Fruit fly (Drosophila melanogaster): ENCODE results near the gene primo-2.

DNA sequence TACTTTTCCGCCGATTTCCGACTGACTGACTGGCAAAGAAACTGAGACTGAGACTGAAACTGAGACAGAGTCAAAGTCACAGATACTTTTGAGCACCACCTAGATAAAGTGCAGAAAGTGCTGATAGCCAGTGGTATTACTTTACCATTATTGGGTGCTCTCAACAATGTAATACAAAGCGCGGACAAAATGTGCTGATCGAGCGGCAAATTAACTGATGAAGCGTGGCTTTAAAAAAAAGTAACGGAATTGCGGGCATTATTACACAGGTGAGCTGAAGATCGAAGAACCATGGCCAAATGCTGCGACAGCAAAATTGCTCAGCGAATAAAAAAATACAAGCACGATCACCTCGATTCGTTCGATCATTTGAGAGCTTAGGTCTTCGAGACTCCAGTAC is 17.3 kb upstream of the primo-2 start:
- TF ChIP-seq acj6 (GFP tag; optimal IDR thresholded peaks at IDR 0.05) = no peak
- no peak for TF ChIP-seq fd85E (GFP tag; optimal IDR thresholded peaks at IDR 0.05)
- no peak for TF ChIP-seq Gug (GFP tag; IDR thresholded peaks at IDR 0.05)
- no peak for TF ChIP-seq CG16779 (tag; optimal IDR thresholded peaks at IDR 0.05)
- no peak for TF ChIP-seq dac (GFP tag; optimal IDR thresholded peaks at IDR 0.05)
- no peak for TF ChIP-seq CG34406 (GFP tag; optimal IDR thresholded peaks at IDR 0.05)
- TF ChIP-seq cyc (GFP tag; optimal IDR thresholded peaks at IDR 0.05) = no peak
- TF ChIP-seq fkh (GFP tag; optimal IDR thresholded peaks at IDR 0.05) = no peak
- TF ChIP-seq CG10669 (GFP tag; optimal IDR thresholded peaks at IDR 0.05) = no peak
